Worm (Caenorhabditis elegans): ENCODE results near the gene F49H6.5.

DNA sequence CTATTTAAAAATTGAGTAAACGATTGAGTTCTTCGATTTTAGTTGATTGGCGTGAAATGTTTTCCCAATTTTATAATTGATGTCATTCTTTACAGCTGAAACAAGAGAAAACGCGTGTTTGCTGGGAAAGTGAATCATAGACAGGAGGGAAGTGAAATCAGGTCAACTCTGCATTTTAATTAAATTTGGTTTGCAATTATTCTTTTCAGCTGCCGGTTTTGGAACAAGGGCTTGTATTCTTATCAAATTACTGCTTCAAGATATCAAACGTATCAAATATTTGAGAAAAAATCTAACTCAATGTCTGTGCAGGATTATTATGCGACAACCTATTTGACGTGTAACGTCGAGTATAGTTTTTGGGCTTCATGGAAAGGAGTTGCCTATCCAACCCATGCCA is 6.3 kb upstream of the F49H6.5 start, which contains the start of gene srh-97:
- TF ChIP-seq pat-9 (tag; optimal IDR thresholded peaks at IDR 0.05) (no peak), F13H6.1 (tag; optimal IDR thresholded peaks at IDR 0.05) (no peak)
